Worm (Caenorhabditis elegans) whole organism, L1 larva: ENCODE data around the gene unc-47.

Source experiments
- C04F5.9 ChIP-seq: sonication (generic microtip); optimal IDR thresholded peaks from 2 replicates; lab custom pipeline; 2016; ENCODE audit warnings: missing genetic modification characterization, missing compliant biosample characterization
- C16A3.4 ChIP-seq: fragments of 150-350 bp; optimal IDR thresholded peaks from 2 replicates; lab custom pipeline; 2014; ENCODE audit warnings: missing biosample characterization, missing genetic modification characterization
- F16B12.6 ChIP-seq: fragments of 150-350 bp; optimal IDR thresholded peaks from 2 replicates; lab custom pipeline; 2014; ENCODE audit warnings: missing biosample characterization, missing genetic modification characterization
- Y116A8C.19 ChIP-seq: sonication (generic microtip); optimal IDR thresholded peaks from 2 replicates; lab custom pipeline; 2016; ENCODE audit warnings: missing compliant biosample characterization, missing genetic modification characterization, borderline replicate concordance
- aha-1 ChIP-seq: fragments of 150-350 bp; optimal IDR thresholded peaks from 2 replicates; lab custom pipeline; 2014; ENCODE audit warnings: missing biosample characterization, missing genetic modification characterization
- alr-1 ChIP-seq: fragments of 200-800 bp; sonication (Bioruptor generic); optimal IDR thresholded peaks from 2 replicates; lab custom pipeline; 2018; ENCODE audit warnings: borderline replicate concordance, mild to moderate bottlenecking, missing genetic modification characterization, missing compliant biosample characterization
- ama-1 ChIP-seq: fragments of 150-350 bp; optimal IDR thresholded peaks from 2 replicates; lab custom pipeline; 2014
- blmp-1 ChIP-seq: fragments of 150-350 bp; optimal IDR thresholded peaks from 2 replicates; lab custom pipeline; 2014; ENCODE audit warnings: missing biosample characterization, missing genetic modification characterization
- ceh-88 ChIP-seq: fragments of 200-800 bp; sonication (Bioruptor generic); IDR thresholded peaks from 2 replicates; pipeline ENCODE4 v1.3.6; 2022; ENCODE audit warnings: missing genetic modification characterization, missing compliant biosample characterization
- dsc-1 ChIP-seq: sonication (generic microtip); optimal IDR thresholded peaks from 2 replicates; lab custom pipeline; 2016; ENCODE audit warnings: mild to moderate bottlenecking, missing genetic modification characterization, missing compliant biosample characterization
- efl-1 ChIP-seq, 4 experiments: fragments of 150-350 bp; optimal IDR thresholded peaks in 3 of 4; peaks in 1 of 4; 1 replicate in 1 of 4; 2 replicates in 3 of 4; lab custom pipeline; 2014; ENCODE audit warnings: missing biosample characterization in 2 of 4, missing genetic modification characterization in 2 of 4, missing genetic modification reagents in 2 of 4
- efl-3 ChIP-seq: fragments of 200-800 bp; sonication (Bioruptor generic); optimal IDR thresholded peaks from 2 replicates; lab custom pipeline; 2018; ENCODE audit warnings: mild to moderate bottlenecking, missing genetic modification characterization, missing compliant biosample characterization
- egl-27 ChIP-seq, 2 experiments: fragments of 150-350 bp in 1 of 2; sonication (generic microtip); optimal IDR thresholded peaks; 3 replicates each; lab custom pipeline; 2017 to 2018; ENCODE audit warnings: missing biosample characterization in 2 of 2, missing genetic modification characterization in 2 of 2, missing genetic modification reagents in 2 of 2
- elt-3 ChIP-seq, 6 experiments: fragments of 150-350 bp in 1 of 6; sonication (generic microtip); optimal IDR thresholded peaks; 2 replicates each; lab custom pipeline; 2017 to 2018; ENCODE audit warnings: missing biosample characterization in 6 of 6, missing genetic modification characterization in 6 of 6, inconsistent platforms in 1 of 6
- ets-5 ChIP-seq: fragments of 200-800 bp; sonication (Bioruptor generic); IDR thresholded peaks from 2 replicates; pipeline ENCODE4 v1.3.6; 2022; ENCODE audit warnings: missing genetic modification characterization, missing compliant biosample characterization
- fkh-10 ChIP-seq: sonication (generic microtip); optimal IDR thresholded peaks from 2 replicates; lab custom pipeline; 2017; ENCODE audit warnings: missing biosample characterization, missing genetic modification reagents, missing genetic modification characterization
- fkh-4 ChIP-seq: sonication (generic microtip); optimal IDR thresholded peaks from 2 replicates; lab custom pipeline; 2016; ENCODE audit warnings: missing compliant biosample characterization, missing genetic modification characterization, borderline replicate concordance
- fkh-8 ChIP-seq: sonication (generic microtip); optimal IDR thresholded peaks from 2 replicates; lab custom pipeline; 2016; ENCODE audit warnings: mild to moderate bottlenecking, missing genetic modification characterization, missing compliant biosample characterization
- grh-1 ChIP-seq: fragments of 200-800 bp; sonication (Bioruptor generic); IDR thresholded peaks from 2 replicates; pipeline ENCODE4 v1.3.6; 2022; ENCODE audit warnings: missing genetic modification reagents, missing genetic modification characterization, missing compliant biosample characterization
- hpl-2 ChIP-seq: fragments of 150-350 bp; optimal IDR thresholded peaks from 2 replicates; lab custom pipeline; 2014; ENCODE audit warnings: missing biosample characterization, missing genetic modification reagents, missing genetic modification characterization
- lin-14 ChIP-seq: fragments of 200-800 bp; sonication (Bioruptor generic); optimal IDR thresholded peaks from 2 replicates; lab custom pipeline; 2018; ENCODE audit warnings: mild to moderate bottlenecking, missing genetic modification characterization, moderate library complexity, missing compliant biosample characterization
- lin-15B ChIP-seq: fragments of 150-350 bp; sonication (generic microtip); optimal IDR thresholded peaks from 3 replicates; lab custom pipeline; 2014; ENCODE audit warnings: missing biosample characterization, missing genetic modification characterization
- lin-35 ChIP-seq, 2 experiments: fragments of 150-350 bp; optimal IDR thresholded peaks; 2 replicates each; lab custom pipeline; 2014; ENCODE audit warnings: missing biosample characterization in 2 of 2, missing genetic modification characterization in 2 of 2, missing genetic modification reagents in 2 of 2
- lir-3 ChIP-seq: sonication (generic microtip); optimal IDR thresholded peaks from 2 replicates; lab custom pipeline; 2016; ENCODE audit warnings: mild to moderate bottlenecking, missing genetic modification characterization, moderate library complexity, missing compliant biosample characterization; ENCODE audit not compliant: poor library complexity
- lsy-2 ChIP-seq, 2 experiments: fragments of 150-350 bp; optimal IDR thresholded peaks; 2 replicates each; lab custom pipeline; 2014; ENCODE audit warnings: missing biosample characterization in 2 of 2, missing genetic modification characterization in 2 of 2
- mab-9 ChIP-seq: fragments of 200-800 bp; sonication (Bioruptor generic); IDR thresholded peaks from 2 replicates; pipeline ENCODE4 v1.3.6; 2022; ENCODE audit warnings: missing genetic modification reagents, missing genetic modification characterization, missing compliant biosample characterization
- mdl-1 ChIP-seq, 2 experiments: fragments of 150-350 bp; optimal IDR thresholded peaks; 2 replicates each; lab custom pipeline; 2014 to 2017; ENCODE audit warnings: missing biosample characterization in 2 of 2, missing genetic modification characterization in 2 of 2, inconsistent platforms in 1 of 2
- mep-1 ChIP-seq: fragments of 150-350 bp; optimal IDR thresholded peaks from 2 replicates; lab custom pipeline; 2014; ENCODE audit warnings: missing biosample characterization, missing genetic modification characterization
- nhr-11 ChIP-seq: fragments of 150-350 bp; optimal IDR thresholded peaks from 2 replicates; lab custom pipeline; 2014; ENCODE audit warnings: missing biosample characterization, missing genetic modification characterization
- nhr-12 ChIP-seq: sonication (generic microtip); optimal IDR thresholded peaks from 2 replicates; lab custom pipeline; 2017; ENCODE audit warnings: missing biosample characterization, missing genetic modification characterization
- nhr-19 ChIP-seq: fragments of 200-800 bp; sonication (Bioruptor generic); conservative IDR thresholded peaks from 2 replicates; pipeline ENCODE4 v1.3.6; 2022; ENCODE audit warnings: missing genetic modification characterization, missing compliant biosample characterization
- nhr-20 ChIP-seq: sonication (generic microtip); optimal IDR thresholded peaks from 2 replicates; lab custom pipeline; 2016; ENCODE audit warnings: mild to moderate bottlenecking, missing genetic modification characterization, missing compliant biosample characterization
- nhr-47 ChIP-seq: sonication (generic microtip); optimal IDR thresholded peaks from 2 replicates; lab custom pipeline; 2016; ENCODE audit warnings: mild to moderate bottlenecking, missing genetic modification characterization, moderate library complexity, missing compliant biosample characterization
- nhr-71 ChIP-seq: sonication (generic microtip); optimal IDR thresholded peaks from 2 replicates; lab custom pipeline; 2016; ENCODE audit warnings: mild to moderate bottlenecking, missing genetic modification characterization, moderate library complexity, missing compliant biosample characterization
- nhr-76 ChIP-seq: sonication (generic microtip); optimal IDR thresholded peaks from 2 replicates; lab custom pipeline; 2017; ENCODE audit warnings: missing biosample characterization, missing genetic modification characterization
- nhr-77 ChIP-seq: fragments of 150-350 bp; optimal IDR thresholded peaks from 2 replicates; lab custom pipeline; 2014; ENCODE audit warnings: missing biosample characterization, missing genetic modification characterization
- nhr-84 ChIP-seq: sonication (generic microtip); optimal IDR thresholded peaks from 2 replicates; lab custom pipeline; 2017; ENCODE audit warnings: missing biosample characterization, missing genetic modification characterization
- nhr-90 ChIP-seq: sonication (generic microtip); optimal IDR thresholded peaks from 2 replicates; lab custom pipeline; 2016; ENCODE audit warnings: mild to moderate bottlenecking, missing genetic modification characterization, missing compliant biosample characterization; ENCODE audit not compliant: poor library complexity
- pax-3 ChIP-seq: fragments of 200-800 bp; sonication (Bioruptor generic); optimal IDR thresholded peaks from 2 replicates; lab custom pipeline; 2018; ENCODE audit warnings: mild to moderate bottlenecking, missing genetic modification characterization, moderate library complexity, missing compliant biosample characterization
- skn-1 ChIP-seq: fragments of 150-350 bp; optimal IDR thresholded peaks from 2 replicates; lab custom pipeline; 2014; ENCODE audit warnings: missing biosample characterization, missing genetic modification characterization
- snpc-4 ChIP-seq: fragments of 150-350 bp; optimal IDR thresholded peaks from 2 replicates; lab custom pipeline; 2014; ENCODE audit warnings: missing biosample characterization, missing genetic modification characterization
- snu-23 ChIP-seq: sonication (generic microtip); optimal IDR thresholded peaks from 2 replicates; lab custom pipeline; 2016; ENCODE audit warnings: missing genetic modification characterization, missing compliant biosample characterization
- sox-4 ChIP-seq: sonication (generic microtip); optimal IDR thresholded peaks from 2 replicates; lab custom pipeline; 2016; ENCODE audit warnings: missing genetic modification characterization, missing compliant biosample characterization
- sptf-1 ChIP-seq: fragments of 150-350 bp; optimal IDR thresholded peaks from 2 replicates; lab custom pipeline; 2014; ENCODE audit warnings: missing biosample characterization, missing genetic modification characterization
- sup-37 ChIP-seq: fragments of 200-800 bp; sonication (Bioruptor generic); optimal IDR thresholded peaks from 2 replicates; lab custom pipeline; 2018; ENCODE audit warnings: mild to moderate bottlenecking, missing genetic modification characterization, missing compliant biosample characterization
- tlp-1 ChIP-seq: fragments of 150-350 bp; optimal IDR thresholded peaks from 2 replicates; lab custom pipeline; 2014; ENCODE audit warnings: missing biosample characterization, missing genetic modification characterization
- unc-30 ChIP-seq: sonication (generic microtip); optimal IDR thresholded peaks from 2 replicates; lab custom pipeline; 2017; ENCODE audit warnings: missing biosample characterization, missing genetic modification characterization
- unc-86 ChIP-seq: sonication (generic microtip); optimal IDR thresholded peaks from 2 replicates; lab custom pipeline; 2016; ENCODE audit warnings: missing genetic modification characterization, missing compliant biosample characterization
- unc-98 ChIP-seq: fragments of 200-800 bp; sonication (Bioruptor generic); IDR thresholded peaks from 2 replicates; pipeline ENCODE4 v1.3.6; 2022; ENCODE audit warnings: missing genetic modification characterization, missing compliant biosample characterization
- vab-15 ChIP-seq: sonication (generic microtip); optimal IDR thresholded peaks from 2 replicates; lab custom pipeline; 2017; ENCODE audit warnings: missing genotype, mild to moderate bottlenecking, missing genetic modification characterization, missing compliant biosample characterization
- xbp-1 ChIP-seq: sonication (generic microtip); optimal IDR thresholded peaks from 2 replicates; lab custom pipeline; 2016; ENCODE audit warnings: missing genetic modification characterization, missing compliant biosample characterization
- zag-1 ChIP-seq: fragments of 150-350 bp; optimal IDR thresholded peaks from 2 replicates; lab custom pipeline; 2014; ENCODE audit warnings: missing biosample characterization, missing genetic modification characterization
- ztf-4 ChIP-seq: fragments of 150-350 bp; optimal IDR thresholded peaks from 2 replicates; lab custom pipeline; 2014; ENCODE audit warnings: missing biosample characterization, missing genetic modification characterization

unc-47 gene

DNA sequence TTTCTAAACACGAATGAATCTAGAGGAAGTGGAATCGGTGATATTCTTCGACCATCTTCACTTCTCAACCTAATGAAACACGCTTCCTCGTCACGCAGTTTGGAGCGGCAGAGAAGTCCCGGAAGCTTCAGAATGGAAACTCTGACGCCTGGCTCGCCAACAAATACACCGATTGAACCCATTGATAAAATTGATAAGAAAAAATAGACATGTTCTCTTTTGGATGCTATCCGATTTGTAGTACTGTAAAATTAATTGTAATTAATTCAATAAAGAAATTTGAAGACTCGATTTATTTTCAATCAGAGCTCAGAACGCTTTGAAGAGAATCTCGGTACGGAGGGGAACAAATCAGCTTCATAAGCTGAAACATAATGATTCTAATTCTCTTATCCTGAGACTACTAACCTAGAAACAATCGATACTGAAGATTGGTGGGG lies 28.5 kb upstream of the unc-47 start:
- TF ChIP-seq fkh-8, result no peak
- no peak; the same call in 1 of the 2 replicates for TF ChIP-seq unc-98 (GFP tag; lab: Robert Waterston, UW)
- no peak for TF ChIP-seq efl-3 (GFP tag; lab: Kevin White, UChicago)
- TF ChIP-seq elt-3 (tag; optimal IDR thresholded peaks at IDR 0.05; lab: Kevin White, UChicago), result no peak
- TF ChIP-seq mep-1 (tag; lab: Kevin White, UChicago), result no peak
- TF ChIP-seq mdl-1 (tag; optimal IDR thresholded peaks at IDR 0.05; lab: Kevin White, UChicago), result no peak
- TF ChIP-seq alr-1, result no peak
- TF ChIP-seq vab-15, result no peak
- no peak for TF ChIP-seq zag-1 (tag; lab: Kevin White, UChicago)
- peak; percentile 75 for TF ChIP-seq snu-23
- no peak for TF ChIP-seq unc-86 (tag; lab: Kevin White, UChicago)
- TF ChIP-seq lin-15B (tag; lab: Kevin White, UChicago), result no peak
- no peak for TF ChIP-seq aha-1 (tag; lab: Kevin White, UChicago)
- TF ChIP-seq nhr-12, result no peak
- TF ChIP-seq efl-1 (optimal IDR thresholded peaks at IDR 0.05; lab: Kevin White, UChicago), result peak; percentile 14 to 31
- peak in 1 of 2 experiments; percentile 92 for TF ChIP-seq efl-1 (GFP tag; optimal IDR thresholded peaks at IDR 0.05 in 1 of 2; lab: Kevin White, UChicago)
- peak; percentile 3 for TF ChIP-seq lir-3 (tag; lab: Kevin White, UChicago)
- peak; percentile 92 for TF ChIP-seq ztf-4 (tag; lab: Kevin White, UChicago)
- peak; percentile 38 for TF ChIP-seq sup-37 (GFP tag; lab: Kevin White, UChicago)
- peak; percentile 86 for TF ChIP-seq ama-1 (lab: Kevin White, UChicago)
- peak; percentile 5 to 34 for TF ChIP-seq lsy-2 (tag; optimal IDR thresholded peaks at IDR 0.05; lab: Kevin White, UChicago)
- no peak for TF ChIP-seq nhr-84
- TF ChIP-seq grh-1, result peak; percentile 58
- TF ChIP-seq dsc-1 (tag; lab: Kevin White, UChicago), result peak; percentile 10
- no peak for TF ChIP-seq unc-30 (tag; lab: Kevin White, UChicago)
- no peak for TF ChIP-seq F16B12.6
- TF ChIP-seq lin-14, result peak; percentile 24
- no peak for TF ChIP-seq nhr-11 (tag; lab: Kevin White, UChicago)
- TF ChIP-seq fkh-10 (GFP tag; lab: Kevin White, UChicago), result no peak
- peak; percentile 75 for TF ChIP-seq nhr-71 (tag; lab: Kevin White, UChicago)
- TF ChIP-seq mab-9 (GFP tag; lab: Robert Waterston, UW), result no peak
- no peak for TF ChIP-seq snpc-4 (tag; lab: Kevin White, UChicago)
- TF ChIP-seq nhr-90, result peak; percentile 69
- TF ChIP-seq nhr-19 (GFP tag; lab: Robert Waterston, UW), result peak; percentile 61
- TF ChIP-seq xbp-1, result peak; percentile 48
- TF ChIP-seq tlp-1 (tag; lab: Kevin White, UChicago), result no peak
- TF ChIP-seq nhr-20 (tag; lab: Kevin White, UChicago), result peak; percentile 45
- TF ChIP-seq nhr-76, result no peak
- no peak for TF ChIP-seq sox-4 (tag; lab: Kevin White, UChicago)
- TF ChIP-seq Y116A8C.19 (tag; lab: Kevin White, UChicago), result no peak
- no peak for TF ChIP-seq C16A3.4 (tag; lab: Kevin White, UChicago)
- TF ChIP-seq lin-35 (GFP tag; optimal IDR thresholded peaks at IDR 0.05; lab: Kevin White, UChicago), result peak in 1 of 2 experiments; percentile 62
- TF ChIP-seq C04F5.9, result peak; percentile 59
- no peak for TF ChIP-seq fkh-4
- no peak for TF ChIP-seq egl-27 (tag; optimal IDR thresholded peaks at IDR 0.05; lab: Kevin White, UChicago)
- peak; percentile 66 for TF ChIP-seq nhr-47 (tag; lab: Kevin White, UChicago)
- TF ChIP-seq pax-3 (tag; lab: Kevin White, UChicago), result peak; percentile 59
- no peak for TF ChIP-seq blmp-1 (tag; lab: Kevin White, UChicago)
- TF ChIP-seq nhr-77 (tag; lab: Kevin White, UChicago), result no peak
- TF ChIP-seq skn-1, result no peak
- no peak for TF ChIP-seq ets-5
- peak; percentile 46 for TF ChIP-seq hpl-2
- peak; percentile 45; the same call in 1 of the 2 replicates for TF ChIP-seq ceh-88 (GFP tag; lab: Robert Waterston, UW)
- no peak for TF ChIP-seq sptf-1
